Fruit fly (Drosophila melanogaster) Kc167 (cell line): Measurements from ENCODE around the gene Mgat2.

Experiments used
- Sin3A ChIP-seq: fragments of >200 bp; optimal IDR thresholded peaks from 2 replicates; lab custom pipeline; 2018; ENCODE audit warnings: missing external identifiers
- h ChIP-seq: fragments of >200 bp; optimal IDR thresholded peaks from 3 replicates; lab custom pipeline; 2018; ENCODE audit warnings: missing external identifiers
- ttk ChIP-seq: sonication (Bioruptor generic); optimal IDR thresholded peaks from 2 replicates; lab custom pipeline; 2017; ENCODE audit warnings: missing external identifiers

DNA sequence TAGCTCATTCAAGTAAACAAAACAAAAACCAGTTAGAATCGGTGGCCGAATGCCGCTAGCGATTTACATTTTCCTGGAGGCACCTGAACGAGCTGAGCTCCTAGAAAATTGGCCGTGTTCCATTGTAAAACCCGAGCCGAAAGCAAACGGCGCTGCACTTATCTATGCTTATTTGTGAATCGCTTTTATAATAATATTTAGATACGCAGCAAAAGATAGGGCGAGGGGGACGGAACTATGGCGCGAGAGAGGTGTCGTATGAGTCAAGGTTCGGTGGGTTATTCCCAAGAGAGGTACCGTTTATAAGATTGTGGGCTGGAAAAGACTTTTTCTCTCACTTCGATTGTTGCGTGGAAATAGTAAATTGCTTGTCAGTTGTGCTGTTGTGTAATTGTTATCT is 41.7 kb upstream of the Mgat2 start:
- no peak for TF ChIP-seq ttk
- no peak for TF ChIP-seq Sin3A (lab: Kevin White, UChicago)
- TF ChIP-seq h (lab: Kevin White, UChicago) = no peak
